Fruit fly (Drosophila melanogaster): ENCODE results near the gene Prp40.

The Prp40 gene

DNA sequence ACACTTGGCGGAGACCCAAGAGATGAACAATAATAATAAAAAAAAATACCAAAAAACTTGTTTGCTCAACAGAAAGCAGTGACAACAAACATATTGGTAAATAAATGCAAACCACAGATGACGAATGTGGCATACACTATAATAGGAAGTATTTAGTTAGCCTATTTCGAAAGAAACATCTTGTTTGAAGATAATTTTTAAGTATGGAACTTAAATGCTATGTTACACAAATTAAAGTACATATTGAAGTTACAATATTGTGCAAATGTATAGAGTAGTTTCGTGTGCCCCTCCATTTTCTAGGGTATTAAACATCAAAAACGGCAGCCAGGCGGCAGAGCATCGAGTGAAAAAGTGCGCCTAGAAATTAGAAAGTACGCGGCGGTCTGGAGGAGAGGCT lies 19.6 kb upstream of the Prp40 start (continued):
- no peak for TF ChIP-seq CG8290 (GFP tag; optimal IDR thresholded peaks at IDR 0.05)
- peak in 1 of 2 experiments; percentile 61 for TF ChIP-seq CG8290 (tag; optimal IDR thresholded peaks at IDR 0.05)
- TF ChIP-seq CG3838 (GFP tag; optimal IDR thresholded peaks at IDR 0.05) = no peak
- peak; percentile 8 for TF ChIP-seq org-1 (GFP tag; optimal IDR thresholded peaks at IDR 0.05)
- TF ChIP-seq zf30C (GFP tag; optimal IDR thresholded peaks at IDR 0.05) = no peak
- peak; percentile 14; the same call in 1 of the 2 replicates for TF ChIP-seq ttk (GFP tag; IDR thresholded peaks at IDR 0.05)
- no peak for TF ChIP-seq Dad (GFP tag; optimal IDR thresholded peaks at IDR 0.05)
- no peak for TF ChIP-seq bowl (GFP tag; IDR thresholded peaks at IDR 0.05)
- TF ChIP-seq CG9932 (GFP tag; IDR thresholded peaks at IDR 0.05) = no peak
- TF ChIP-seq ato (GFP tag; IDR thresholded peaks at IDR 0.05; ENCODE audit: partially characterized antibody) = no peak
- peak; percentile 16 for TF ChIP-seq tin (GFP tag; optimal IDR thresholded peaks at IDR 0.05)
- TF ChIP-seq CG8765 (GFP tag; IDR thresholded peaks at IDR 0.05) = no peak
- TF ChIP-seq TFAM (GFP tag; optimal IDR thresholded peaks at IDR 0.05) = no peak
- TF ChIP-seq lmd (GFP tag; IDR thresholded peaks at IDR 0.05) = peak; percentile 54
- no peak for TF ChIP-seq CG9797 (GFP tag; optimal IDR thresholded peaks at IDR 0.05)
- peak; percentile 76 for TF ChIP-seq PHDP (tag; optimal IDR thresholded peaks at IDR 0.05)
- TF ChIP-seq zfh2 (GFP tag; optimal IDR thresholded peaks at IDR 0.05) = no peak
- TF ChIP-seq CG2889 (GFP tag; IDR thresholded peaks at IDR 0.05) = no peak
- TF ChIP-seq CG15601 (tag; optimal IDR thresholded peaks at IDR 0.05) = peak; percentile 64
- 0 out of 2 replicates have a peak, but pooled peaks have one; percentile 20 for TF ChIP-seq seq (GFP tag; IDR thresholded peaks at IDR 0.05)
- no peak for TF ChIP-seq hkb (optimal IDR thresholded peaks at IDR 0.05)
- TF ChIP-seq hkb (GFP tag; IDR thresholded peaks at IDR 0.05) = 0 out of 2 replicates have a peak, but pooled peaks have one; percentile 55
- TF ChIP-seq CG8281 (tag; optimal IDR thresholded peaks at IDR 0.05) = peak; percentile 15
- no peak for TF ChIP-seq Side (GFP tag; optimal IDR thresholded peaks at IDR 0.05)
- TF ChIP-seq CG34422 (GFP tag; IDR thresholded peaks at IDR 0.05) = no peak
- no peak for TF ChIP-seq Nf-YC (tag; optimal IDR thresholded peaks at IDR 0.05)
- TF ChIP-seq Poxn (GFP tag; IDR thresholded peaks at IDR 0.05) = no peak
- TF ChIP-seq emc (GFP tag; optimal IDR thresholded peaks at IDR 0.05) = no peak
- TF ChIP-seq CG11504 (tag; optimal IDR thresholded peaks at IDR 0.05) = peak; percentile 81
- no peak for TF ChIP-seq tio (GFP tag; optimal IDR thresholded peaks at IDR 0.05)
- TF ChIP-seq gro (GFP tag; optimal IDR thresholded peaks at IDR 0.05) = no peak
- no peak for TF ChIP-seq CG14860 (GFP tag; IDR thresholded peaks at IDR 0.05; ENCODE audit: partially characterized antibody)
- TF ChIP-seq CG1233 (GFP tag; optimal IDR thresholded peaks at IDR 0.05) = peak; percentile 56
- TF ChIP-seq CG15011 (GFP tag; optimal IDR thresholded peaks at IDR 0.05) = no peak
- peak; percentile 13 for TF ChIP-seq CG18619 (GFP tag; optimal IDR thresholded peaks at IDR 0.05)
- TF ChIP-seq CG15514 (GFP tag; optimal IDR thresholded peaks at IDR 0.05) = no peak
- no peak for TF ChIP-seq CG12299 (tag; optimal IDR thresholded peaks at IDR 0.05)
- TF ChIP-seq sqz (GFP tag; optimal IDR thresholded peaks at IDR 0.05) = peak; percentile 61
- TF ChIP-seq Ets97D (GFP tag; optimal IDR thresholded peaks at IDR 0.05) = no peak
- peak; percentile 59 for TF ChIP-seq CG17385 (GFP tag; optimal IDR thresholded peaks at IDR 0.05)
- TF ChIP-seq Hr39 (optimal IDR thresholded peaks at IDR 0.05) = no peak
- peak; percentile 14 for TF ChIP-seq ems (GFP tag; optimal IDR thresholded peaks at IDR 0.05)
- TF ChIP-seq lola (GFP tag; optimal IDR thresholded peaks at IDR 0.05) = peak in 1 of 3 experiments; percentile 19
- no peak for TF ChIP-seq Tbp (GFP tag; optimal IDR thresholded peaks at IDR 0.05)
- no peak for TF ChIP-seq CG34376 (GFP tag; optimal IDR thresholded peaks at IDR 0.05)
- peak; percentile 88 for TF ChIP-seq Asciz (GFP tag; optimal IDR thresholded peaks at IDR 0.05)
- TF ChIP-seq MBD-R2 (GFP tag; IDR thresholded peaks at IDR 0.05) = no peak
- peak; percentile 69 for TF ChIP-seq vvl (GFP tag; IDR thresholded peaks at IDR 0.05)
- no peak for TF ChIP-seq MESR4 (GFP tag; optimal IDR thresholded peaks at IDR 0.05)
- TF ChIP-seq cg (GFP tag; optimal IDR thresholded peaks at IDR 0.05) = no peak
- TF ChIP-seq Xbp1 (GFP tag; optimal IDR thresholded peaks at IDR 0.05) = peak; percentile 33
- TF ChIP-seq CG7372 (GFP tag; IDR thresholded peaks at IDR 0.05) = no peak
- TF ChIP-seq nerfin-2 (GFP tag; IDR thresholded peaks at IDR 0.05; ENCODE audit: partially characterized antibody) = no peak
